Worm (Caenorhabditis elegans) whole organism, midembryonic: ENCODE results near the gene C48B4.12.

Experiments used
- T22C8.4 ChIP-seq: fragments of 200-800 bp; sonication (Bioruptor generic); IDR thresholded peaks from 2 replicates; pipeline ENCODE4 v1.3.6; 2022; ENCODE audit warnings: missing genetic modification characterization, missing compliant biosample characterization
- cog-1 ChIP-seq: sonication (generic microtip); optimal IDR thresholded peaks from 2 replicates; lab custom pipeline; 2016; ENCODE audit warnings: missing genetic modification characterization, missing compliant biosample characterization
- flt-1 ChIP-seq: fragments of 200-800 bp; sonication (Bioruptor generic); IDR thresholded peaks from 2 replicates; pipeline ENCODE4 v1.3.6; 2022; ENCODE audit warnings: missing genetic modification characterization, missing compliant biosample characterization
- klf-2 ChIP-seq: fragments of 200-800 bp; sonication (Bioruptor generic); conservative IDR thresholded peaks from 2 replicates; pipeline ENCODE4 v1.3.6; 2022; ENCODE audit warnings: missing genetic modification reagents, missing genetic modification characterization, missing compliant biosample characterization
- med-1 ChIP-seq: sonication (generic microtip); optimal IDR thresholded peaks from 2 replicates; lab custom pipeline; 2017; ENCODE audit warnings: missing genetic modification characterization, mild to moderate bottlenecking, missing compliant biosample characterization, antibody characterized with exemption, missing genetic modification reagents; ENCODE audit not compliant: insufficient read depth
- ref-1 ChIP-seq: fragments of 200-800 bp; sonication (Bioruptor generic); conservative IDR thresholded peaks from 2 replicates; pipeline ENCODE4 v1.3.6; 2022; ENCODE audit warnings: missing genetic modification reagents, missing genetic modification characterization, missing compliant biosample characterization
- tab-1 ChIP-seq: fragments of 200-800 bp; sonication (Bioruptor generic); IDR thresholded peaks from 2 replicates; pipeline ENCODE4 v1.3.6; 2022; ENCODE audit warnings: missing genetic modification characterization, missing compliant biosample characterization
- ztf-23 ChIP-seq: fragments of 200-800 bp; sonication (Bioruptor generic); IDR thresholded peaks from 2 replicates; pipeline ENCODE4 v1.3.6; 2022; ENCODE audit warnings: missing genetic modification reagents, missing genetic modification characterization, missing compliant biosample characterization
- ztf-29 ChIP-seq: fragments of 200-800 bp; sonication (Bioruptor generic); IDR thresholded peaks from 2 replicates; pipeline ENCODE4 v1.3.6; 2022; ENCODE audit warnings: missing genetic modification reagents, missing genetic modification characterization, missing compliant biosample characterization

ce11 chrIII:9564410-9564809 is 32.7 kb upstream of the C48B4.12 start, which contains the start of gene C48B4.10:
- TF ChIP-seq T22C8.4 (GFP tag; lab: Robert Waterston, UW) (no peak), klf-2 (GFP tag; lab: Robert Waterston, UW) (no peak), ztf-23 (GFP tag; lab: Robert Waterston, UW) (no peak), cog-1 (tag; lab: Kevin White, UChicago) (no peak), ztf-29 (GFP tag; lab: Robert Waterston, UW) (no peak), flt-1 (GFP tag; lab: Robert Waterston, UW) (no peak), ref-1 (GFP tag; lab: Robert Waterston, UW) (no peak), med-1 (no peak), tab-1 (GFP tag; lab: Robert Waterston, UW) (no peak)
